Worm (Caenorhabditis elegans): ENCODE measurements around the gene nhr-56.

nhr-56 gene

ce11 chrV:2187864-2188345, 30.9 kb upstream of the nhr-56 start, which contains the start of gene Y5H2B.3:
Gene Y5H2B.3, plus strand, starts transcription at chrV:2188295.
- no peak for TF ChIP-seq tbx-11 (GFP tag; IDR thresholded peaks at IDR 0.05)
- no peak for TF ChIP-seq hnd-1 (tag; optimal IDR thresholded peaks at IDR 0.05)
- no peak for TF ChIP-seq ceh-13 (GFP tag; optimal IDR thresholded peaks at IDR 0.05)
- TF ChIP-seq F13C5.2 (tag; optimal IDR thresholded peaks at IDR 0.05), result no peak
- TF ChIP-seq hmg-4 (GFP tag; optimal IDR thresholded peaks at IDR 0.05), result no peak
- TF ChIP-seq tra-4 (tag; optimal IDR thresholded peaks at IDR 0.05), result no peak
- TF ChIP-seq ama-1 (optimal IDR thresholded peaks at IDR 0.05), result no peak
- TF ChIP-seq flt-1 (GFP tag; IDR thresholded peaks at IDR 0.05), result no peak
- no peak for TF ChIP-seq ceh-36 (tag; optimal IDR thresholded peaks at IDR 0.05)
- TF ChIP-seq hmbx-1 (tag; optimal IDR thresholded peaks at IDR 0.05), result no peak
- no peak for TF ChIP-seq B0310.2 (tag; optimal IDR thresholded peaks at IDR 0.05)
- no peak for TF ChIP-seq scrt-1 (GFP tag; IDR thresholded peaks at IDR 0.05)
- no peak for TF ChIP-seq ets-7 (tag; optimal IDR thresholded peaks at IDR 0.05)
- no peak for TF ChIP-seq tbx-37 (GFP tag; conservative IDR thresholded peaks at IDR 0.05)
- TF ChIP-seq sea-1 (GFP tag; conservative IDR thresholded peaks at IDR 0.05), result no peak
- TF ChIP-seq aly-1 (tag; optimal IDR thresholded peaks at IDR 0.05), result no peak
- no peak for TF ChIP-seq pes-1 (GFP tag; IDR thresholded peaks at IDR 0.05)

ce11 chrV:2190383-2190782, 28.4 kb upstream of the nhr-56 start:
- TF ChIP-seq hmg-4 (GFP tag; optimal IDR thresholded peaks at IDR 0.05) (no peak), aly-1 (tag; optimal IDR thresholded peaks at IDR 0.05) (no peak)

- no peak for TF ChIP-seq scrt-1 (GFP tag; IDR thresholded peaks at IDR 0.05)
- TF ChIP-seq B0310.2 (tag; optimal IDR thresholded peaks at IDR 0.05), result no peak
- no peak for TF ChIP-seq hnd-1 (tag; optimal IDR thresholded peaks at IDR 0.05)
- TF ChIP-seq ets-7 (tag; optimal IDR thresholded peaks at IDR 0.05), result no peak
- TF ChIP-seq tbx-37 (GFP tag; conservative IDR thresholded peaks at IDR 0.05), result no peak
- TF ChIP-seq tbx-11 (GFP tag; IDR thresholded peaks at IDR 0.05), result no peak
- TF ChIP-seq flt-1 (GFP tag; IDR thresholded peaks at IDR 0.05), result no peak
- no peak for TF ChIP-seq F13C5.2 (tag; optimal IDR thresholded peaks at IDR 0.05)
- TF ChIP-seq aly-1 (tag; optimal IDR thresholded peaks at IDR 0.05), result no peak
- no peak for TF ChIP-seq pes-1 (GFP tag; IDR thresholded peaks at IDR 0.05)
- TF ChIP-seq hmbx-1 (tag; optimal IDR thresholded peaks at IDR 0.05), result no peak
- no peak for TF ChIP-seq ama-1 (optimal IDR thresholded peaks at IDR 0.05)
- TF ChIP-seq tra-4 (tag; optimal IDR thresholded peaks at IDR 0.05), result no peak
- no peak for TF ChIP-seq ceh-13 (GFP tag; optimal IDR thresholded peaks at IDR 0.05)
- TF ChIP-seq hmg-4 (GFP tag; optimal IDR thresholded peaks at IDR 0.05), result no peak
- no peak for TF ChIP-seq sea-1 (GFP tag; conservative IDR thresholded peaks at IDR 0.05)
- no peak for TF ChIP-seq ceh-36 (tag; optimal IDR thresholded peaks at IDR 0.05)
Measured at ce11 chrV:2191122-2191521, 27.7 kb upstream of the nhr-56 start, which contains the start of gene srbc-42. Gene srbc-42, minus strand, starts transcription at chrV:2191222.

- TF ChIP-seq ets-7 (tag; optimal IDR thresholded peaks at IDR 0.05) (no peak), ceh-13 (GFP tag; optimal IDR thresholded peaks at IDR 0.05) (no peak), flt-1 (GFP tag; IDR thresholded peaks at IDR 0.05) (no peak), F13C5.2 (tag; optimal IDR thresholded peaks at IDR 0.05) (no peak)
Measured at ce11 chrV:2192117-2192516, 26.7 kb upstream of the nhr-56 start, which contains the start of gene nhr-13. Gene nhr-13, plus strand, starts transcription at chrV:2192485.

- TF ChIP-seq hnd-1 (tag; optimal IDR thresholded peaks at IDR 0.05) (no peak), ceh-36 (tag; optimal IDR thresholded peaks at IDR 0.05) (no peak), hmbx-1 (tag; optimal IDR thresholded peaks at IDR 0.05) (no peak), ama-1 (optimal IDR thresholded peaks at IDR 0.05) (no peak), hmg-4 (GFP tag; optimal IDR thresholded peaks at IDR 0.05) (no peak)
Measured at ce11 chrV:2199594-2199993, 19.2 kb upstream of the nhr-56 start.

ce11 chrV:2200402-2200801, 18.4 kb upstream of the nhr-56 start:
- no peak for TF ChIP-seq hmbx-1 (tag; optimal IDR thresholded peaks at IDR 0.05)
- TF ChIP-seq ceh-36 (tag; optimal IDR thresholded peaks at IDR 0.05), result no peak

- TF ChIP-seq aly-1 (tag; optimal IDR thresholded peaks at IDR 0.05) (no peak), ceh-13 (GFP tag; optimal IDR thresholded peaks at IDR 0.05) (no peak), tbx-37 (GFP tag; conservative IDR thresholded peaks at IDR 0.05) (no peak), pes-1 (GFP tag; IDR thresholded peaks at IDR 0.05) (no peak), ceh-36 (tag; optimal IDR thresholded peaks at IDR 0.05) (no peak), hmg-4 (GFP tag; optimal IDR thresholded peaks at IDR 0.05) (no peak)
Measured at ce11 chrV:2201240-2201639, 17.6 kb upstream of the nhr-56 start, which contains the start of gene cyp-32B1. Gene cyp-32B1, minus strand, starts transcription at chrV:2201415.

- TF ChIP-seq ets-7 (tag; optimal IDR thresholded peaks at IDR 0.05) (no peak), tbx-11 (GFP tag; IDR thresholded peaks at IDR 0.05) (no peak), B0310.2 (tag; optimal IDR thresholded peaks at IDR 0.05) (no peak), pes-1 (GFP tag; IDR thresholded peaks at IDR 0.05) (no peak), sea-1 (GFP tag; conservative IDR thresholded peaks at IDR 0.05) (no peak), hmbx-1 (tag; optimal IDR thresholded peaks at IDR 0.05) (no peak), aly-1 (tag; optimal IDR thresholded peaks at IDR 0.05) (no peak), F13C5.2 (tag; optimal IDR thresholded peaks at IDR 0.05) (no peak), flt-1 (GFP tag; IDR thresholded peaks at IDR 0.05) (no peak), tra-4 (tag; optimal IDR thresholded peaks at IDR 0.05) (no peak), ceh-13 (GFP tag; optimal IDR thresholded peaks at IDR 0.05) (no peak), scrt-1 (GFP tag; IDR thresholded peaks at IDR 0.05) (no peak), ceh-36 (tag; optimal IDR thresholded peaks at IDR 0.05) (no peak), hmg-4 (GFP tag; optimal IDR thresholded peaks at IDR 0.05) (no peak), hnd-1 (tag; optimal IDR thresholded peaks at IDR 0.05) (no peak), ama-1 (optimal IDR thresholded peaks at IDR 0.05) (no peak), tbx-37 (GFP tag; conservative IDR thresholded peaks at IDR 0.05) (no peak)
Measured at ce11 chrV:2204080-2204479, 14.7 kb upstream of the nhr-56 start, which contains the start of gene cyp-33C12. Gene cyp-33C12, minus strand, starts transcription at chrV:2204400.
